Worm (Caenorhabditis elegans) whole organism, mixed stage, embryonic: ENCODE measurements around the gene npl-10.

Experiments
- M03D4.4 ChIP-seq: sonication (generic microtip); optimal IDR thresholded peaks from 2 replicates; lab custom pipeline; 2017; ENCODE audit warnings: mild to moderate bottlenecking, missing genetic modification characterization, missing compliant biosample characterization
- bed-3 ChIP-seq: fragments of 200-800 bp; sonication (Bioruptor generic); optimal IDR thresholded peaks from 3 replicates; lab custom pipeline; 2018; ENCODE audit warnings: mild to moderate bottlenecking, missing genetic modification characterization, moderate library complexity, missing compliant biosample characterization
- blmp-1 ChIP-seq: fragments of 150-350 bp; optimal IDR thresholded peaks from 2 replicates; lab custom pipeline; 2014; ENCODE audit warnings: missing biosample characterization, missing genetic modification characterization
- ceh-39 ChIP-seq: fragments of 150-350 bp; optimal IDR thresholded peaks from 2 replicates; lab custom pipeline; 2014; ENCODE audit warnings: missing biosample characterization, missing genetic modification characterization
- ceh-43 ChIP-seq: fragments of 200-800 bp; sonication (Bioruptor generic); optimal IDR thresholded peaks from 2 replicates; lab custom pipeline; 2018; ENCODE audit warnings: mild to moderate bottlenecking, missing genetic modification characterization, moderate library complexity, missing compliant biosample characterization
- ceh-83 ChIP-seq: fragments of 200-800 bp; sonication (Bioruptor generic); optimal IDR thresholded peaks from 2 replicates; lab custom pipeline; 2018; ENCODE audit warnings: mild to moderate bottlenecking, missing genetic modification characterization, missing compliant biosample characterization
- ces-1 ChIP-seq: fragments of 150-350 bp; optimal IDR thresholded peaks from 2 replicates; lab custom pipeline; 2014; ENCODE audit warnings: missing biosample characterization, missing genetic modification reagents, missing genetic modification characterization
- cnd-1 ChIP-seq: fragments of 200-800 bp; sonication (Bioruptor generic); optimal IDR thresholded peaks from 2 replicates; lab custom pipeline; 2018; ENCODE audit warnings: mild to moderate bottlenecking, missing genetic modification characterization, missing compliant biosample characterization
- drap-1 ChIP-seq: fragments of 200-800 bp; sonication (Bioruptor generic); optimal IDR thresholded peaks from 3 replicates; lab custom pipeline; 2018; ENCODE audit warnings: mild to moderate bottlenecking, missing genetic modification characterization, missing compliant biosample characterization
- elt-1 ChIP-seq: sonication (generic microtip); optimal IDR thresholded peaks from 2 replicates; lab custom pipeline; 2017; ENCODE audit warnings: missing genetic modification characterization, mild to moderate bottlenecking, missing compliant biosample characterization, antibody characterized with exemption, moderate library complexity, borderline replicate concordance; ENCODE audit not compliant: insufficient read depth
- elt-3 ChIP-seq: fragments of 150-350 bp; optimal IDR thresholded peaks from 2 replicates; lab custom pipeline; 2014; ENCODE audit warnings: missing biosample characterization, missing genetic modification characterization
- flh-1 ChIP-seq: fragments of 200-800 bp; sonication (Bioruptor generic); optimal IDR thresholded peaks from 2 replicates; lab custom pipeline; 2018; ENCODE audit warnings: mild to moderate bottlenecking, missing genetic modification characterization, moderate library complexity, missing compliant biosample characterization
- ham-2 ChIP-seq: fragments of 200-800 bp; sonication (Bioruptor generic); optimal IDR thresholded peaks from 2 replicates; lab custom pipeline; 2018; ENCODE audit warnings: mild to moderate bottlenecking, missing genetic modification characterization, missing compliant biosample characterization
- hlh-1 ChIP-seq: fragments of 150-350 bp; optimal IDR thresholded peaks from 2 replicates; lab custom pipeline; 2014; ENCODE audit warnings: missing biosample characterization, missing genetic modification reagents, missing genetic modification characterization
- lin-13 ChIP-seq: fragments of 150-350 bp; optimal IDR thresholded peaks from 2 replicates; lab custom pipeline; 2014; ENCODE audit warnings: missing biosample characterization, missing genetic modification characterization
- lin-32 ChIP-seq: fragments of 200-800 bp; sonication (Bioruptor generic); optimal IDR thresholded peaks from 2 replicates; lab custom pipeline; 2018; ENCODE audit warnings: mild to moderate bottlenecking, missing genetic modification characterization, missing compliant biosample characterization
- lsy-2 ChIP-seq: fragments of 150-350 bp; optimal IDR thresholded peaks from 2 replicates; lab custom pipeline; 2014; ENCODE audit warnings: missing biosample characterization, missing genetic modification characterization
- mab-5 ChIP-seq: fragments of 150-350 bp; optimal IDR thresholded peaks from 2 replicates; lab custom pipeline; 2014; ENCODE audit warnings: missing biosample characterization, missing genetic modification characterization
- mep-1 ChIP-seq: fragments of 150-350 bp; optimal IDR thresholded peaks from 2 replicates; lab custom pipeline; 2017; ENCODE audit warnings: missing biosample characterization, missing genetic modification reagents, missing genetic modification characterization, inconsistent platforms
- mls-2 ChIP-seq: sonication (generic microtip); optimal IDR thresholded peaks from 2 replicates; lab custom pipeline; 2016; ENCODE audit warnings: mild to moderate bottlenecking, missing genetic modification characterization, moderate library complexity, missing compliant biosample characterization
- nhr-12 ChIP-seq: fragments of 150-350 bp; optimal IDR thresholded peaks from 2 replicates; lab custom pipeline; 2014; ENCODE audit warnings: missing biosample characterization, missing genetic modification characterization
- nhr-2 ChIP-seq: fragments of 150-350 bp; optimal IDR thresholded peaks from 2 replicates; lab custom pipeline; 2014; ENCODE audit warnings: missing biosample characterization, missing genetic modification characterization
- nhr-237 ChIP-seq: fragments of 150-350 bp; optimal IDR thresholded peaks from 2 replicates; lab custom pipeline; 2014; ENCODE audit warnings: missing biosample characterization, missing genetic modification characterization
- nhr-28 ChIP-seq: fragments of 150-350 bp; optimal IDR thresholded peaks from 2 replicates; lab custom pipeline; 2014; ENCODE audit warnings: missing biosample characterization, missing genetic modification characterization
- nhr-76 ChIP-seq: sonication (generic microtip); optimal IDR thresholded peaks from 2 replicates; lab custom pipeline; 2017; ENCODE audit warnings: missing biosample characterization, missing genetic modification characterization
- pha-4 ChIP-seq: fragments of 150-350 bp; optimal IDR thresholded peaks from 2 replicates; lab custom pipeline; 2018; ENCODE audit warnings: missing biosample characterization, missing genetic modification reagents, missing genetic modification characterization
- sem-2 ChIP-seq: fragments of 200-800 bp; sonication (Bioruptor generic); optimal IDR thresholded peaks from 2 replicates; lab custom pipeline; 2018; ENCODE audit warnings: mild to moderate bottlenecking, missing genetic modification characterization, missing compliant biosample characterization
- snpc-4 ChIP-seq: fragments of 150-350 bp; optimal IDR thresholded peaks from 2 replicates; lab custom pipeline; 2014; ENCODE audit warnings: missing biosample characterization, missing genetic modification characterization
- sptf-1 ChIP-seq: sonication (generic microtip); optimal IDR thresholded peaks from 2 replicates; lab custom pipeline; 2017; ENCODE audit warnings: mild to moderate bottlenecking, missing genetic modification characterization, moderate library complexity, missing compliant biosample characterization
- tbx-8 ChIP-seq: fragments of 200-800 bp; sonication (Bioruptor generic); optimal IDR thresholded peaks from 2 replicates; lab custom pipeline; 2018; ENCODE audit warnings: mild to moderate bottlenecking, missing genetic modification characterization, moderate library complexity, missing compliant biosample characterization
- unc-120 ChIP-seq: sonication (generic microtip); optimal IDR thresholded peaks from 2 replicates; lab custom pipeline; 2017; ENCODE audit warnings: missing genetic modification characterization, missing compliant biosample characterization; ENCODE audit not compliant: poor library complexity, severe bottlenecking
- unc-39 ChIP-seq: fragments of 150-350 bp; optimal IDR thresholded peaks from 2 replicates; lab custom pipeline; 2014; ENCODE audit warnings: missing biosample characterization, missing genetic modification characterization
- unc-62 ChIP-seq: fragments of 150-350 bp; optimal IDR thresholded peaks from 2 replicates; lab custom pipeline; 2014; ENCODE audit warnings: missing biosample characterization, missing genetic modification reagents, missing genetic modification characterization
- zip-8 ChIP-seq: fragments of 150-350 bp; optimal IDR thresholded peaks from 2 replicates; lab custom pipeline; 2014; ENCODE audit warnings: missing biosample characterization, missing genetic modification characterization
- ztf-11 ChIP-seq: fragments of 150-350 bp; optimal IDR thresholded peaks from 2 replicates; lab custom pipeline; 2014; ENCODE audit warnings: missing biosample characterization, missing genetic modification characterization

npl-10 gene

ce11 chrIII:3976291-3976690 lies 40.6 kb upstream of the npl-10 start, which contains the start of gene msi-1:
Gene msi-1 (minus strand): TSS chrIII:3976391.
- TF ChIP-seq tbx-8 = no peak
- no peak for TF ChIP-seq bed-3 (GFP tag; lab: Kevin White, UChicago)
- no peak for TF ChIP-seq M03D4.4
- no peak for TF ChIP-seq cnd-1 (tag; lab: Kevin White, UChicago)
- no peak for TF ChIP-seq lin-13 (tag; lab: Kevin White, UChicago)
- TF ChIP-seq unc-62 (GFP tag; lab: Kevin White, UChicago) = no peak
- no peak for TF ChIP-seq sptf-1 (tag; lab: Kevin White, UChicago)
- no peak for TF ChIP-seq ceh-83 (GFP tag; lab: Kevin White, UChicago)
- no peak for TF ChIP-seq mls-2 (tag; lab: Kevin White, UChicago)
- no peak for TF ChIP-seq elt-3 (tag; lab: Kevin White, UChicago)
- TF ChIP-seq lsy-2 = no peak
- TF ChIP-seq blmp-1 (tag; lab: Kevin White, UChicago) = no peak
- no peak for TF ChIP-seq unc-120 (tag; lab: Kevin White, UChicago)
- no peak for TF ChIP-seq nhr-237 (tag; lab: Kevin White, UChicago)
- no peak for TF ChIP-seq nhr-2 (tag; lab: Kevin White, UChicago)
- no peak for TF ChIP-seq ham-2 (GFP tag; lab: Kevin White, UChicago)
- TF ChIP-seq snpc-4 (tag; lab: Kevin White, UChicago) = no peak
- TF ChIP-seq ceh-39 (tag; lab: Kevin White, UChicago) = no peak
- no peak for TF ChIP-seq nhr-12 (tag; lab: Kevin White, UChicago)

- TF ChIP-seq pha-4 = no peak
- no peak for TF ChIP-seq lsy-2
- no peak for TF ChIP-seq sptf-1 (tag; lab: Kevin White, UChicago)
- TF ChIP-seq ham-2 (GFP tag; lab: Kevin White, UChicago) = no peak
- no peak for TF ChIP-seq sem-2 (GFP tag; lab: Kevin White, UChicago)
- no peak for TF ChIP-seq mep-1 (tag; lab: Kevin White, UChicago)
- no peak for TF ChIP-seq unc-39
- no peak for TF ChIP-seq ztf-11 (tag; lab: Kevin White, UChicago)
- TF ChIP-seq flh-1 (GFP tag; lab: Kevin White, UChicago) = no peak
- no peak for TF ChIP-seq hlh-1
- no peak for TF ChIP-seq zip-8 (tag; lab: Kevin White, UChicago)
- TF ChIP-seq bed-3 (GFP tag; lab: Kevin White, UChicago) = no peak
- no peak for TF ChIP-seq lin-32
- TF ChIP-seq nhr-76 (tag; lab: Kevin White, UChicago) = no peak
- no peak for TF ChIP-seq lin-13 (tag; lab: Kevin White, UChicago)
- TF ChIP-seq ceh-39 (tag; lab: Kevin White, UChicago) = no peak
- TF ChIP-seq elt-3 (tag; lab: Kevin White, UChicago) = no peak
- no peak for TF ChIP-seq ceh-43
- no peak for TF ChIP-seq nhr-28 (tag; lab: Kevin White, UChicago)
- TF ChIP-seq cnd-1 (tag; lab: Kevin White, UChicago) = no peak
These were observed 39.3 kb upstream of the npl-10 start for ce11 chrIII:3975008-3975407.

DNA sequence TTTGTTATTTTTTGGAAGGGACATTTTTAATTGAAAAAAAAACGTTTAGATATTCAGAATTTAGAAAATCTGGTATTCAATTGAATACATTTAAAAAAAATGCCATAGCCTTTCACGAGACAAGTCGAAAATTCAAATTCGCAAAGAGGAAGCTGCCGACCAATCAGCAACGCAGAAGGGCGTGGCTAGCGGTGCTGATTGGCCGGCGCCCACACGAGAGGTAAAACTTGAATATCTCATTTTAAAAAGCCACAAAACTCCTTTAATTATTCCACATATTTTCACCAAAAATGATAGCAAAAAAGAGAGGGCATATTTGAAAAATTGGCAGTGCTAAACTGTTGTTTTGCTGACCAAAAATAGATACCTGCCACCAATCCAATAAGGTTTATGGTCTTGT lies 38.8 kb upstream of the npl-10 start:
- TF ChIP-seq ham-2 (GFP tag; lab: Kevin White, UChicago) (no peak), snpc-4 (tag; lab: Kevin White, UChicago) (no peak), unc-39 (no peak), drap-1 (GFP tag; lab: Kevin White, UChicago) (no peak), ces-1 (no peak), pha-4 (no peak), M03D4.4 (no peak), elt-3 (tag; lab: Kevin White, UChicago) (no peak), nhr-237 (tag; lab: Kevin White, UChicago) (no peak), mep-1 (tag; lab: Kevin White, UChicago) (no peak)
- TF ChIP-seq, all 35 proteins: peak for 0

ce11 chrIII:3972687-3973086 lies 37.0 kb upstream of the npl-10 start, which contains the start of gene R10E9.4:
Gene R10E9.4 (minus strand): TSS chrIII:3972787.
- TF ChIP-seq unc-120 (tag; lab: Kevin White, UChicago) (no peak), drap-1 (GFP tag; lab: Kevin White, UChicago) (no peak), blmp-1 (tag; lab: Kevin White, UChicago) (no peak), pha-4 (no peak), nhr-28 (tag; lab: Kevin White, UChicago) (no peak), tbx-8 (no peak), elt-1 (tag; lab: Kevin White, UChicago) (no peak), nhr-2 (tag; lab: Kevin White, UChicago) (no peak), hlh-1 (no peak), nhr-237 (tag; lab: Kevin White, UChicago) (no peak), mls-2 (tag; lab: Kevin White, UChicago) (no peak), ceh-39 (tag; lab: Kevin White, UChicago) (no peak), ceh-43 (no peak), cnd-1 (tag; lab: Kevin White, UChicago) (no peak), ceh-83 (GFP tag; lab: Kevin White, UChicago) (no peak), lin-32 (no peak), sptf-1 (tag; lab: Kevin White, UChicago) (no peak), lin-13 (tag; lab: Kevin White, UChicago) (no peak), mep-1 (tag; lab: Kevin White, UChicago) (no peak), mab-5 (no peak)
